Worm (Caenorhabditis elegans): ENCODE results near the gene F19B6.3.
A peak's percentile ranks its signal among the peaks of the same experiment; 100 is the strongest.

Gene F19B6.3

ce11 chrIV:12371879-12372278 lies 44.8 kb downstream of the F19B6.3 start, which contains the start of gene wdr-46:
TSS of gene wdr-46 (plus strand) at chrIV:12372253.
- TF ChIP-seq skn-1 (tag; optimal IDR thresholded peaks at IDR 0.05) = no peak
- peak in 1 of 2 experiments; percentile 76 for TF ChIP-seq ZK546.5 (tag; optimal IDR thresholded peaks at IDR 0.05)
- TF ChIP-seq daf-19 (GFP tag; conservative IDR thresholded peaks at IDR 0.05) = no peak
- TF ChIP-seq ceh-28 (tag; optimal IDR thresholded peaks at IDR 0.05) = no peak
- TF ChIP-seq nhr-42 (GFP tag; IDR thresholded peaks at IDR 0.05) = no peak
- TF ChIP-seq vab-7 (GFP tag; IDR thresholded peaks at IDR 0.05) = no peak
- no peak for TF ChIP-seq nhr-76 (tag; optimal IDR thresholded peaks at IDR 0.05)
- TF ChIP-seq zfp-3 (GFP tag; conservative IDR thresholded peaks at IDR 0.05) = peak; percentile 63; the same call in 1 of the 2 replicates
- no peak for TF ChIP-seq nhr-237 (tag; optimal IDR thresholded peaks at IDR 0.05)
- TF ChIP-seq mep-1 (tag; optimal IDR thresholded peaks at IDR 0.05) = peak; percentile 88
- peak; percentile 2 for TF ChIP-seq F49E8.2 (tag; optimal IDR thresholded peaks at IDR 0.05; ENCODE audit: borderline replicate concordance)
- TF ChIP-seq nhr-77 (tag; optimal IDR thresholded peaks at IDR 0.05) = peak; percentile 73
- TF ChIP-seq ztf-7 (tag; optimal IDR thresholded peaks at IDR 0.05) = no peak
- TF ChIP-seq hmg-1.1 (GFP tag; IDR thresholded peaks at IDR 0.05) = peak; percentile 74
- TF ChIP-seq ZK337.2 (GFP tag; IDR thresholded peaks at IDR 0.05) = no peak
- TF ChIP-seq dve-1 (tag; optimal IDR thresholded peaks at IDR 0.05; ENCODE audit: insufficient read depth) = peak; percentile 78
- TF ChIP-seq hlh-30 (tag; optimal IDR thresholded peaks at IDR 0.05; ENCODE audit: insufficient read depth) = peak; percentile 82
- TF ChIP-seq set-16 (GFP tag; IDR thresholded peaks at IDR 0.05) = no peak
- peak; percentile 50 for TF ChIP-seq nhr-28 (tag; optimal IDR thresholded peaks at IDR 0.05)
- no peak for TF ChIP-seq ztf-11 (tag; optimal IDR thresholded peaks at IDR 0.05)
- TF ChIP-seq lin-39 (tag; optimal IDR thresholded peaks at IDR 0.05) = no peak
- TF ChIP-seq Y105C5A.15 (GFP tag; IDR thresholded peaks at IDR 0.05) = no peak
- TF ChIP-seq dmd-6 (GFP tag; IDR thresholded peaks at IDR 0.05) = peak; percentile 54
- TF ChIP-seq aly-2 (tag; optimal IDR thresholded peaks at IDR 0.05) = no peak
- TF ChIP-seq lin-13 (GFP tag; optimal IDR thresholded peaks at IDR 0.05) = peak; percentile 67
- no peak for TF ChIP-seq unc-130 (GFP tag; optimal IDR thresholded peaks at IDR 0.05)
- TF ChIP-seq duxl-1 (tag; optimal IDR thresholded peaks at IDR 0.05; ENCODE audit: poor library complexity) = peak; percentile 75
- peak; percentile 98 to 100 for TF ChIP-seq lsy-2 (tag; optimal IDR thresholded peaks at IDR 0.05)
- TF ChIP-seq lir-3 (tag; optimal IDR thresholded peaks at IDR 0.05) = no peak
- TF ChIP-seq lin-1 (GFP tag; IDR thresholded peaks at IDR 0.05) = no peak
- TF ChIP-seq nhr-10 (tag; optimal IDR thresholded peaks at IDR 0.05) = no peak
- TF ChIP-seq spr-3 (GFP tag; optimal IDR thresholded peaks at IDR 0.05) = no peak
- no peak for TF ChIP-seq Y75B8A.6 (GFP tag; IDR thresholded peaks at IDR 0.05)
- TF ChIP-seq F26F4.8 (GFP tag; conservative IDR thresholded peaks at IDR 0.05) = no peak
- TF ChIP-seq zag-1 (tag; optimal IDR thresholded peaks at IDR 0.05) = no peak
- peak; percentile 30 for TF ChIP-seq zip-2 (tag; optimal IDR thresholded peaks at IDR 0.05)
- TF ChIP-seq madf-5 (GFP tag; IDR thresholded peaks at IDR 0.05) = no peak
- TF ChIP-seq mxl-2 (GFP tag; conservative IDR thresholded peaks at IDR 0.05) = no peak
- peak; percentile 93 for TF ChIP-seq aha-1 (tag)
- TF ChIP-seq nhr-25 (tag; optimal IDR thresholded peaks at IDR 0.05; ENCODE audit: borderline replicate concordance, insufficient read depth) = peak; percentile 15
- TF ChIP-seq hlh-11 (tag; optimal IDR thresholded peaks at IDR 0.05) = peak; percentile 62
- no peak for TF ChIP-seq lin-15B (tag; optimal IDR thresholded peaks at IDR 0.05)
- no peak for TF ChIP-seq dmd-8 (GFP tag; IDR thresholded peaks at IDR 0.05)
- no peak for TF ChIP-seq ceh-82 (tag; optimal IDR thresholded peaks at IDR 0.05)
- TF ChIP-seq dpl-1 (GFP tag; optimal IDR thresholded peaks at IDR 0.05) = peak; percentile 99
- peak; percentile 71 for TF ChIP-seq rbr-2 (tag; optimal IDR thresholded peaks at IDR 0.05)
- no peak for TF ChIP-seq snpc-4 (tag; optimal IDR thresholded peaks at IDR 0.05)
- no peak for TF ChIP-seq ceh-32 (tag; optimal IDR thresholded peaks at IDR 0.05; ENCODE audit: poor library complexity)
- 0 out of 2 replicates have a peak, but pooled peaks have one; percentile 9 for TF ChIP-seq tra-1 (GFP tag; IDR thresholded peaks at IDR 0.05)
- TF ChIP-seq attf-4 (tag; optimal IDR thresholded peaks at IDR 0.05) = no peak
- no peak for TF ChIP-seq daf-12 (tag; optimal IDR thresholded peaks at IDR 0.05)
- TF ChIP-seq unc-39 (tag; optimal IDR thresholded peaks at IDR 0.05) = no peak
- TF ChIP-seq ceh-62 (tag; optimal IDR thresholded peaks at IDR 0.05) = no peak
